Fruit fly (Drosophila melanogaster) whole organism, embryonic: ENCODE measurements around the gene TrpRS.

Source experiments
- Bdp1 ChIP-seq: fragments of 200-800 bp; sonication (Bioruptor generic); optimal IDR thresholded peaks from 3 replicates; lab custom pipeline; 2016; ENCODE audit warnings: missing biosample characterization, missing genetic modification characterization
- CG10147 ChIP-seq: fragments of 200-800 bp; sonication (Bioruptor generic); optimal IDR thresholded peaks from 2 replicates; lab custom pipeline; 2019; ENCODE audit warnings: missing biosample characterization, mild to moderate bottlenecking, missing genetic modification characterization, moderate library complexity
- CG11247 ChIP-seq: fragments of 200-800 bp; sonication (Bioruptor generic); IDR thresholded peaks from 2 replicates; pipeline ENCODE4 v1.3.6; 2022; ENCODE audit warnings: missing biosample characterization, missing genetic modification characterization
- CG13123 ChIP-seq: fragments of 200-800 bp; sonication (Bioruptor generic); optimal IDR thresholded peaks from 2 replicates; lab custom pipeline; 2016; ENCODE audit warnings: missing biosample characterization, missing genetic modification characterization
- CG15601 ChIP-seq: fragments of 200-800 bp; sonication (Bioruptor generic); optimal IDR thresholded peaks from 3 replicates; lab custom pipeline; 2019; ENCODE audit warnings: missing biosample characterization, mild to moderate bottlenecking, missing genetic modification characterization, moderate library complexity
- CG1647 ChIP-seq: fragments of 200-800 bp; sonication (Bioruptor generic); optimal IDR thresholded peaks from 3 replicates; lab custom pipeline; 2016; ENCODE audit warnings: missing biosample characterization, missing genetic modification characterization
- CG17359 ChIP-seq: fragments of 200-800 bp; sonication (Bioruptor generic); optimal IDR thresholded peaks from 3 replicates; lab custom pipeline; 2018; ENCODE audit warnings: missing biosample characterization, mild to moderate bottlenecking, missing genetic modification characterization, moderate library complexity
- CG17361 ChIP-seq: fragments of 200-800 bp; sonication (Bioruptor generic); IDR thresholded peaks from 3 replicates; pipeline ENCODE4 v1.3.6; 2022; ENCODE audit warnings: missing biosample characterization, missing genetic modification characterization
- CG17568 ChIP-seq: fragments of 200-800 bp; sonication (Bioruptor generic); optimal IDR thresholded peaks from 2 replicates; lab custom pipeline; 2018; ENCODE audit warnings: missing biosample characterization, mild to moderate bottlenecking, missing genetic modification characterization, moderate library complexity
- CG18764 ChIP-seq: fragments of 200-800 bp; sonication (Bioruptor generic); optimal IDR thresholded peaks from 3 replicates; lab custom pipeline; 2016; ENCODE audit warnings: missing biosample characterization, missing genetic modification characterization
- CG31365 ChIP-seq: fragments of 200-800 bp; sonication (Bioruptor generic); optimal IDR thresholded peaks from 2 replicates; lab custom pipeline; 2018; ENCODE audit warnings: missing biosample characterization, mild to moderate bottlenecking, missing genetic modification characterization
- CG3163 ChIP-seq: fragments of 200-800 bp; sonication (Bioruptor generic); optimal IDR thresholded peaks from 3 replicates; lab custom pipeline; 2016; ENCODE audit warnings: missing biosample characterization, missing genetic modification characterization
- CG4328 ChIP-seq: fragments of 200-800 bp; sonication (Bioruptor generic); optimal IDR thresholded peaks from 3 replicates; lab custom pipeline; 2017; ENCODE audit warnings: missing biosample characterization, missing genetic modification reagents, missing genetic modification characterization
- CG6683 ChIP-seq: fragments of 200-800 bp; sonication (Bioruptor generic); optimal IDR thresholded peaks from 2 replicates; lab custom pipeline; 2017; ENCODE audit warnings: missing biosample characterization, mild to moderate bottlenecking, missing genetic modification characterization, missing genetic modification reagents
- CG6689 ChIP-seq: fragments of 200-800 bp; sonication (Bioruptor generic); IDR thresholded peaks from 2 replicates; pipeline ENCODE4 v1.3.6; 2022; ENCODE audit warnings: missing biosample characterization, missing genetic modification characterization
- CG7271 ChIP-seq: fragments of 200-800 bp; sonication (Bioruptor generic); optimal IDR thresholded peaks from 2 replicates; lab custom pipeline; 2018; ENCODE audit warnings: missing biosample characterization, mild to moderate bottlenecking, missing genetic modification characterization, moderate library complexity
- CG7839 ChIP-seq: fragments of 200-800 bp; sonication (Bioruptor generic); optimal IDR thresholded peaks from 3 replicates; lab custom pipeline; 2018; ENCODE audit warnings: missing biosample characterization, mild to moderate bottlenecking, missing genetic modification characterization, moderate library complexity
- CG8765 ChIP-seq: fragments of 200-800 bp; sonication (Bioruptor generic); IDR thresholded peaks from 2 replicates; pipeline ENCODE4 v1.3.6; 2022; ENCODE audit warnings: missing biosample characterization, missing genetic modification characterization
- CG9876 ChIP-seq: fragments of 200-800 bp; sonication (Bioruptor generic); optimal IDR thresholded peaks from 2 replicates; lab custom pipeline; 2016; ENCODE audit warnings: missing biosample characterization, missing genetic modification characterization
- CoRest ChIP-seq: fragments of 200-800 bp; sonication (Bioruptor generic); optimal IDR thresholded peaks from 3 replicates; lab custom pipeline; 2018; ENCODE audit warnings: missing biosample characterization, mild to moderate bottlenecking, missing genetic modification characterization, moderate library complexity
- Dfd ChIP-seq, 2 experiments: fragments of >200 bp; optimal IDR thresholded peaks; 2 replicates each; lab custom pipeline; 2017; ENCODE audit warnings: missing biosample characterization in 2 of 2, missing genetic modification characterization in 2 of 2
- Dll ChIP-seq: fragments of 200-800 bp; sonication (Bioruptor generic); IDR thresholded peaks from 4 replicates; pipeline ENCODE4 v1.3.6; 2022; ENCODE audit warnings: missing biosample characterization, missing genetic modification characterization; ENCODE audit not compliant: partially characterized antibody
- Doc3 ChIP-seq: fragments of 200-800 bp; sonication (Bioruptor generic); IDR thresholded peaks from 3 replicates; pipeline ENCODE4 v1.3.6; 2022; ENCODE audit warnings: missing biosample characterization, missing genetic modification characterization; ENCODE audit not compliant: partially characterized antibody
- E2f2 ChIP-seq: fragments of 200-800 bp; sonication (Bioruptor generic); IDR thresholded peaks from 2 replicates; pipeline ENCODE4 v1.3.6; 2022; ENCODE audit warnings: missing biosample characterization, missing genetic modification characterization
- Gsc ChIP-seq: fragments of 200-800 bp; sonication (Bioruptor generic); IDR thresholded peaks from 2 replicates; pipeline ENCODE4 v1.3.6; 2022; ENCODE audit warnings: missing biosample characterization, missing genetic modification characterization
- Hmr ChIP-seq: fragments of 200-800 bp; sonication (Bioruptor generic); optimal IDR thresholded peaks from 3 replicates; lab custom pipeline; 2017; ENCODE audit warnings: mild to moderate bottlenecking, missing biosample characterization, missing genetic modification reagents, missing genetic modification characterization
- Hr39 ChIP-seq: fragments of >200 bp; optimal IDR thresholded peaks from 2 replicates; lab custom pipeline; 2017
- Max ChIP-seq: fragments of 200-800 bp; sonication (Bioruptor generic); optimal IDR thresholded peaks from 2 replicates; lab custom pipeline; 2016; ENCODE audit warnings: missing biosample characterization, mild to moderate bottlenecking, missing genetic modification characterization
- Myb ChIP-seq: fragments of 200-800 bp; sonication (Bioruptor generic); optimal IDR thresholded peaks from 2 replicates; lab custom pipeline; 2016; ENCODE audit warnings: missing biosample characterization, missing genetic modification characterization
- Pdp1 ChIP-seq, 2 experiments: fragments of 200-800 bp; sonication (Bioruptor generic); optimal IDR thresholded peaks; 3 replicates each; lab custom pipeline; 2016; ENCODE audit warnings: missing biosample characterization in 2 of 2, missing genetic modification characterization in 2 of 2, mild to moderate bottlenecking in 1 of 2, moderate library complexity in 1 of 2
- Ssrp ChIP-seq: fragments of 200-800 bp; sonication (Bioruptor generic); optimal IDR thresholded peaks from 2 replicates; lab custom pipeline; 2018; ENCODE audit warnings: missing biosample characterization, mild to moderate bottlenecking, missing genetic modification characterization, moderate library complexity
- Xbp1 ChIP-seq: fragments of 200-800 bp; sonication (Bioruptor generic); optimal IDR thresholded peaks from 3 replicates; lab custom pipeline; 2016; ENCODE audit warnings: missing biosample characterization, mild to moderate bottlenecking, missing genetic modification characterization
- ase ChIP-seq: fragments of 200-800 bp; sonication (Bioruptor generic); IDR thresholded peaks from 3 replicates; pipeline ENCODE4 v1.3.6; 2022; ENCODE audit warnings: missing biosample characterization, missing genetic modification characterization
- cad ChIP-seq: fragments of >200 bp; optimal IDR thresholded peaks from 2 replicates; lab custom pipeline; 2017; ENCODE audit warnings: missing biosample characterization, missing genetic modification characterization
- ci ChIP-seq: fragments of 200-800 bp; sonication (Bioruptor generic); IDR thresholded peaks from 3 replicates; pipeline ENCODE4 v1.3.6; 2022; ENCODE audit warnings: missing biosample characterization, missing genetic modification characterization
- corto ChIP-seq: fragments of 200-800 bp; sonication (Bioruptor generic); optimal IDR thresholded peaks from 2 replicates; lab custom pipeline; 2016; ENCODE audit warnings: missing biosample characterization, mild to moderate bottlenecking, missing genetic modification characterization, moderate library complexity
- crc ChIP-seq: fragments of 200-800 bp; sonication (Bioruptor generic); optimal IDR thresholded peaks from 2 replicates; lab custom pipeline; 2016; ENCODE audit warnings: missing biosample characterization, missing genetic modification characterization
- fd102C ChIP-seq: fragments of 200-800 bp; sonication (Bioruptor generic); optimal IDR thresholded peaks from 2 replicates; lab custom pipeline; 2018; ENCODE audit warnings: missing biosample characterization, mild to moderate bottlenecking, missing genetic modification characterization, moderate library complexity
- fd96Cb ChIP-seq: fragments of 200-800 bp; sonication (Bioruptor generic); optimal IDR thresholded peaks from 2 replicates; lab custom pipeline; 2018; ENCODE audit warnings: missing biosample characterization, mild to moderate bottlenecking, missing genetic modification characterization, moderate library complexity
- gcm2 ChIP-seq: fragments of 200-800 bp; sonication (Bioruptor generic); optimal IDR thresholded peaks from 2 replicates; lab custom pipeline; 2016; ENCODE audit warnings: missing biosample characterization, missing genetic modification characterization
- h ChIP-seq: fragments of >200 bp; optimal IDR thresholded peaks from 2 replicates; lab custom pipeline; 2017
- hbn ChIP-seq: fragments of 200-800 bp; sonication (Bioruptor generic); IDR thresholded peaks from 2 replicates; pipeline ENCODE4 v1.3.6; 2022; ENCODE audit warnings: missing biosample characterization, missing genetic modification characterization; ENCODE audit not compliant: partially characterized antibody
- oc ChIP-seq: fragments of 200-800 bp; sonication (Bioruptor generic); optimal IDR thresholded peaks from 2 replicates; lab custom pipeline; 2018; ENCODE audit warnings: missing biosample characterization, mild to moderate bottlenecking, missing genetic modification characterization, moderate library complexity
- pita ChIP-seq: fragments of 200-800 bp; sonication (Bioruptor generic); optimal IDR thresholded peaks from 2 replicates; lab custom pipeline; 2017; ENCODE audit warnings: missing biosample characterization, mild to moderate bottlenecking, missing genetic modification characterization
- repo ChIP-seq: fragments of 200-800 bp; sonication (Bioruptor generic); optimal IDR thresholded peaks from 2 replicates; lab custom pipeline; 2016; ENCODE audit warnings: missing biosample characterization, missing genetic modification characterization
- sd ChIP-seq: fragments of 200-800 bp; sonication (Bioruptor generic); optimal IDR thresholded peaks from 3 replicates; lab custom pipeline; 2018; ENCODE audit warnings: missing biosample characterization, mild to moderate bottlenecking, missing genetic modification characterization, moderate library complexity
- sr ChIP-seq: fragments of 200-800 bp; sonication (Bioruptor generic); IDR thresholded peaks from 3 replicates; pipeline ENCODE4 v1.3.6; 2022; ENCODE audit warnings: missing biosample characterization, missing genetic modification characterization
- stwl ChIP-seq: fragments of 200-800 bp; sonication (Bioruptor generic); optimal IDR thresholded peaks from 3 replicates; lab custom pipeline; 2018; ENCODE audit warnings: missing biosample characterization, mild to moderate bottlenecking, missing genetic modification characterization, moderate library complexity
- unc-4 ChIP-seq: fragments of 200-800 bp; sonication (Bioruptor generic); IDR thresholded peaks from 2 replicates; pipeline ENCODE4 v1.3.6; 2022; ENCODE audit warnings: missing biosample characterization, missing genetic modification characterization; ENCODE audit not compliant: partially characterized antibody
- zen2 ChIP-seq: fragments of 200-800 bp; sonication (Bioruptor generic); IDR thresholded peaks from 3 replicates; pipeline ENCODE4 v1.3.6; 2022; ENCODE audit warnings: missing biosample characterization, missing genetic modification characterization; ENCODE audit not compliant: partially characterized antibody

TrpRS gene

dm6 chr3R:9245576-9246200 is 21.0 kb downstream of the TrpRS start, which contains the start of gene Vps15 (continued):
- TF ChIP-seq CG11247 (GFP tag; lab: Robert Waterston, UW) (peak; percentile 57), fd102C (GFP tag; lab: Kevin White, UChicago) (no peak), crc (GFP tag; lab: Kevin White, UChicago) (peak; percentile 36), oc (peak; percentile 72), Hr39 (no peak), CG13123 (GFP tag; lab: Kevin White, UChicago) (peak; percentile 58), CG6683 (GFP tag; lab: Kevin White, UChicago) (peak; percentile 58), Myb (GFP tag; lab: Kevin White, UChicago) (peak; percentile 18), CG3163 (GFP tag; lab: Kevin White, UChicago) (no peak), unc-4 (peak; percentile 92), CG6689 (GFP tag; lab: Robert Waterston, UW) (peak; percentile 65), sd (tag; lab: Kevin White, UChicago) (peak; percentile 58), fd96Cb (tag; lab: Kevin White, UChicago) (peak; percentile 71), hbn (GFP tag; lab: Robert Waterston, UW) (peak; percentile 91), sr (GFP tag; lab: Robert Waterston, UW) (no peak), CG18764 (GFP tag; lab: Kevin White, UChicago) (peak; percentile 62), CG1647 (GFP tag; lab: Kevin White, UChicago) (peak; percentile 53), CG17359 (peak; percentile 85), CG9876 (GFP tag; lab: Kevin White, UChicago) (no peak), CG7271 (tag; lab: Kevin White, UChicago) (peak; percentile 71), ase (peak; percentile 52; the same call in 1 of the 3 replicates), pita (GFP tag; lab: Kevin White, UChicago) (no peak), CG4328 (GFP tag; lab: Kevin White, UChicago) (peak; percentile 2), CoRest (tag; lab: Kevin White, UChicago) (peak; percentile 86), Bdp1 (GFP tag; lab: Kevin White, UChicago) (peak; percentile 5), E2f2 (GFP tag; lab: Robert Waterston, UW) (peak; percentile 93), ci (GFP tag; lab: Robert Waterston, UW) (peak; percentile 77), stwl (tag; lab: Kevin White, UChicago) (peak; percentile 63), corto (GFP tag; lab: Kevin White, UChicago) (no peak), Gsc (GFP tag; lab: Robert Waterston, UW) (no peak), h (lab: Kevin White, UChicago) (no peak), cad (GFP tag; lab: Kevin White, UChicago) (no peak), CG31365 (tag; lab: Kevin White, UChicago) (no peak), gcm2 (GFP tag; lab: Kevin White, UChicago) (no peak), CG10147 (peak; percentile 89), repo (GFP tag; lab: Kevin White, UChicago) (peak; percentile 12), Doc3 (GFP tag; lab: Robert Waterston, UW) (peak; percentile 93), CG7839 (tag; lab: Kevin White, UChicago) (peak; percentile 82), Xbp1 (GFP tag; lab: Kevin White, UChicago) (peak; percentile 83), CG15601 (tag; lab: Kevin White, UChicago) (peak; percentile 82), CG8765 (GFP tag; lab: Robert Waterston, UW) (no peak), Dll (GFP tag; lab: Robert Waterston, UW) (peak; percentile 97), Pdp1 (GFP tag; optimal IDR thresholded peaks at IDR 0.05; lab: Kevin White, UChicago) (peak; percentile 53 to 88), CG17361 (peak; percentile 73), Dfd (GFP tag; optimal IDR thresholded peaks at IDR 0.05; lab: Kevin White, UChicago) (no peak), CG17568 (GFP tag; lab: Kevin White, UChicago) (peak; percentile 61), Hmr (GFP tag; lab: Kevin White, UChicago) (peak; percentile 73), Max (GFP tag; lab: Kevin White, UChicago) (peak; percentile 71), zen2 (GFP tag; lab: Robert Waterston, UW) (peak; percentile 74; the same call in 2 of the 3 replicates), Ssrp (peak; percentile 65)
